Worm (Caenorhabditis elegans) whole organism, midembryonic: ENCODE data around the gene sre-20.

Experiments used
- T22C8.4 ChIP-seq: fragments of 200-800 bp; sonication (Bioruptor generic); IDR thresholded peaks from 2 replicates; pipeline ENCODE4 v1.3.6; 2022; ENCODE audit warnings: missing genetic modification characterization, missing compliant biosample characterization
- cog-1 ChIP-seq: sonication (generic microtip); optimal IDR thresholded peaks from 2 replicates; lab custom pipeline; 2016; ENCODE audit warnings: missing genetic modification characterization, missing compliant biosample characterization
- flt-1 ChIP-seq: fragments of 200-800 bp; sonication (Bioruptor generic); IDR thresholded peaks from 2 replicates; pipeline ENCODE4 v1.3.6; 2022; ENCODE audit warnings: missing genetic modification characterization, missing compliant biosample characterization
- klf-2 ChIP-seq: fragments of 200-800 bp; sonication (Bioruptor generic); conservative IDR thresholded peaks from 2 replicates; pipeline ENCODE4 v1.3.6; 2022; ENCODE audit warnings: missing genetic modification reagents, missing genetic modification characterization, missing compliant biosample characterization
- tab-1 ChIP-seq: fragments of 200-800 bp; sonication (Bioruptor generic); IDR thresholded peaks from 2 replicates; pipeline ENCODE4 v1.3.6; 2022; ENCODE audit warnings: missing genetic modification characterization, missing compliant biosample characterization
- ztf-23 ChIP-seq: fragments of 200-800 bp; sonication (Bioruptor generic); IDR thresholded peaks from 2 replicates; pipeline ENCODE4 v1.3.6; 2022; ENCODE audit warnings: missing genetic modification reagents, missing genetic modification characterization, missing compliant biosample characterization
- ztf-29 ChIP-seq: fragments of 200-800 bp; sonication (Bioruptor generic); IDR thresholded peaks from 2 replicates; pipeline ENCODE4 v1.3.6; 2022; ENCODE audit warnings: missing genetic modification reagents, missing genetic modification characterization, missing compliant biosample characterization

ce11 chrV:12773852-12774251, 10.9 kb downstream of the sre-20 start:
- TF ChIP-seq T22C8.4 (GFP tag; lab: Robert Waterston, UW), result no peak
- no peak for TF ChIP-seq flt-1 (GFP tag; lab: Robert Waterston, UW)
- no peak for TF ChIP-seq klf-2
- no peak for TF ChIP-seq ztf-29
- no peak for TF ChIP-seq ztf-23 (GFP tag; lab: Robert Waterston, UW)
- TF ChIP-seq tab-1 (GFP tag; lab: Robert Waterston, UW), result no peak
- TF ChIP-seq cog-1 (tag; lab: Kevin White, UChicago), result no peak
